Worm (Caenorhabditis elegans): Measurements from ENCODE around the gene pzf-1.

Gene pzf-1

DNA sequence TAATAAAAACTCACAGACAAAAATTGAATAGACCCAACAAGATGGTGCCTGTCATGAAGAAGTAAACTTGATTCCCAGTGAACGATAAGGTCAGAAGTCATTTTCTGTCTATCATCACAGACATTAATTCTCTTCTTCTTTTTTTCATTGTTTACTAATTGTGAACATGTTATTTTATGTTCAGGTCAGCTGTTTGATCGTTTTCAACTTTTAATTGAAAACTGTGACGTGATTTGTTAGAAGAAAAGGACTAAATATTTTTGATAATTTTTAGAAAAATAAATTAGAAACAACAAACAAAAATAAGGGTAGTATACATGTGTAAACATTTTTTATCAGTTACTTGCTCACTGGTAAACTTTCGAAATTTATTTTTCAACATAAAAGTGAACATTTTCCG lies 41.4 kb upstream of the pzf-1 start, which contains the start of gene F36G9.7:
Gene F36G9.7 (minus strand): TSS at position 101 of the 400 bp plus-strand sequence.
- no peak for TF ChIP-seq hlh-13 (GFP tag; optimal IDR thresholded peaks at IDR 0.05)
- no peak for TF ChIP-seq ceh-18 (tag; optimal IDR thresholded peaks at IDR 0.05)
- no peak for TF ChIP-seq C08G9.2 (tag; optimal IDR thresholded peaks at IDR 0.05)
- no peak for TF ChIP-seq ets-4 (tag; optimal IDR thresholded peaks at IDR 0.05)
- no peak for TF ChIP-seq Y22D7AL.16 (tag; optimal IDR thresholded peaks at IDR 0.05)
- TF ChIP-seq mec-3 (tag; optimal IDR thresholded peaks at IDR 0.05; ENCODE audit: borderline replicate concordance) = no peak
- TF ChIP-seq zip-5 (tag; optimal IDR thresholded peaks at IDR 0.05) = no peak
- no peak for TF ChIP-seq che-1 (tag; optimal IDR thresholded peaks at IDR 0.05)
- TF ChIP-seq ama-1 (optimal IDR thresholded peaks at IDR 0.05) = no peak
- TF ChIP-seq odd-2 (tag; optimal IDR thresholded peaks at IDR 0.05) = no peak
- TF ChIP-seq unc-86 (tag; optimal IDR thresholded peaks at IDR 0.05) = no peak
- TF ChIP-seq syd-9 (tag; optimal IDR thresholded peaks at IDR 0.05) = no peak
- TF ChIP-seq sox-4 (tag; optimal IDR thresholded peaks at IDR 0.05) = no peak
- no peak for TF ChIP-seq C38D4.7 (GFP tag; optimal IDR thresholded peaks at IDR 0.05)
- no peak for TF ChIP-seq pqm-1 (tag; optimal IDR thresholded peaks at IDR 0.05)

DNA sequence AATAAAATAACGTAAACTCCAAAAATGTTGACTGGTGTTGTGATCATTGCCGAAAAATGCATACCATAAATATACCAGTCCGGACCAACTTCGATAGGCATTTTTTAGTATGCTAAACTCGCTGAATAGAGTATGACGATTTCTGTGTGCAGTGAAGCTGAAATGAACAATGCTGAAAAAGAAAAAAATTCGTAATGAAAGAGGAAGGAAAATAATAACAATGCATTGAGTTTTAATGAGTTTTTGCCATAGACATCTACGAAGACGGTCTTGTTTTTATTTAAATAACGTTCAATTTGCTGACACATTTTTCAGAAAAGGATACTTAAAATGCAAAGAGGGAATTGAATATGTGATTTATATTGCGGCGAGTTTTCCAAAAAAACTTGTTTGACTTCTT lies 39.3 kb upstream of the pzf-1 start, which contains the start of gene sri-1:
Gene sri-1 (minus strand): TSS at position 101 of the 400 bp plus-strand sequence.
- TF ChIP-seq K09A11.1 (tag; optimal IDR thresholded peaks at IDR 0.05; ENCODE audit: insufficient read depth) (no peak), dve-1 (tag; optimal IDR thresholded peaks at IDR 0.05) (no peak), ceh-9 (tag; optimal IDR thresholded peaks at IDR 0.05) (no peak), zip-5 (tag; optimal IDR thresholded peaks at IDR 0.05) (no peak), sdc-2 (tag; optimal IDR thresholded peaks at IDR 0.05) (no peak), rnt-1 (tag; optimal IDR thresholded peaks at IDR 0.05) (no peak), sox-4 (tag; optimal IDR thresholded peaks at IDR 0.05) (no peak), lim-6 (tag; optimal IDR thresholded peaks at IDR 0.05) (no peak), hlh-6 (tag; optimal IDR thresholded peaks at IDR 0.05) (no peak), ceh-45 (GFP tag; IDR thresholded peaks at IDR 0.05) (no peak), eyg-1 (tag; optimal IDR thresholded peaks at IDR 0.05) (no peak), syd-9 (tag; optimal IDR thresholded peaks at IDR 0.05) (no peak), gmeb-2 (tag; optimal IDR thresholded peaks at IDR 0.05) (no peak), pax-1 (tag; optimal IDR thresholded peaks at IDR 0.05) (no peak), nfya-1 (tag; optimal IDR thresholded peaks at IDR 0.05) (no peak), C08G9.2 (tag; optimal IDR thresholded peaks at IDR 0.05) (no peak), ztf-16 (tag; optimal IDR thresholded peaks at IDR 0.05) (no peak), elt-4 (tag; optimal IDR thresholded peaks at IDR 0.05) (no peak), unc-3 (GFP tag; conservative IDR thresholded peaks at IDR 0.05) (no peak), unc-3 (tag; optimal IDR thresholded peaks at IDR 0.05) (no peak)

DNA sequence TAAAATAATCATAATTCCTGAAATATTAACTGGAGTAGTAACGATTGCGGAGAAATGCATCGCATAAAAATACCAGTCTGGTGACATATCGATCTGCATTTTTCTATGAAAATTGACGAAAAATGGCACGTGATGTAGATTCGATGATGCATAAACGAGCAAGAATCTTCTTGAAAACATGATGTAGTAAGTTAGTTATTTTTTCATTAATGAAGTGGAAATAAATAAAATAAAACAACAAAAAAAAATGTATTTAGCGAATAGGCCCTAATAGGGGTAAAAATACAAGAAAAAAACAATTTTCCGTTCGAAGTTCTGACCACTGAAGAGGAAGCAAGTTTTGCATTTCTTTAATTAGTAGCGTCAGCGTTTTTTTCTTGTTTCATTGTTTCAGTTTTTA lies 36.9 kb upstream of the pzf-1 start, which contains the start of gene sri-2:
Gene sri-2 (minus strand): TSS at position 101 of the 400 bp plus-strand sequence.
- TF ChIP-seq C38D4.7 (GFP tag; optimal IDR thresholded peaks at IDR 0.05) = no peak

DNA sequence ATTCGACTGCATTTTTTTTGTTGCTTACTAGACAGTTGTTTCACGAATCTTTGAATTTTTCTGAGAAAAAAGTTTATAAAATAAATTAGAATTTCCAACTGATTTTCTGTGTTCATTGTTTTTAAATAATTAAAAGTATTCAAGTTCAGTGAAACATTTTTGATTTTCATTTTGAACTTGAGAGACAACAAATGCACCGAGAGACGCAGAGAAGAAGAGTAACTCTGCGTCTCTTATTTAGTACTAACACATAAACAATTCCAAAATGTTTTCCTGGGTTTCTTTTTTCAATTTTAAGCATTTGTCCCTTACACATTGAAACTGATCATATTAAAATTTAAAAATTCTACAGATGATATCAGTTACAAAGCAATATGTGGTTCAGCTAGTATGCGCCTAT lies 31.2 kb upstream of the pzf-1 start:
- no peak for TF ChIP-seq unc-86 (tag; optimal IDR thresholded peaks at IDR 0.05)
- TF ChIP-seq zip-5 (tag; optimal IDR thresholded peaks at IDR 0.05) = no peak
- TF ChIP-seq hlh-15 (tag; optimal IDR thresholded peaks at IDR 0.05) = no peak
- no peak for TF ChIP-seq ceh-14 (tag; optimal IDR thresholded peaks at IDR 0.05)
- TF ChIP-seq rnt-1 (tag; optimal IDR thresholded peaks at IDR 0.05) = no peak
- TF ChIP-seq ets-4 (tag; optimal IDR thresholded peaks at IDR 0.05) = no peak
- TF ChIP-seq nhr-11 (tag; optimal IDR thresholded peaks at IDR 0.05) = no peak
- no peak for TF ChIP-seq tbx-2 (tag; optimal IDR thresholded peaks at IDR 0.05)
- TF ChIP-seq mec-3 (tag; optimal IDR thresholded peaks at IDR 0.05; ENCODE audit: borderline replicate concordance) = no peak
- TF ChIP-seq pqm-1 (tag; optimal IDR thresholded peaks at IDR 0.05) = no peak
- TF ChIP-seq lim-6 (tag; optimal IDR thresholded peaks at IDR 0.05) = no peak
- no peak for TF ChIP-seq pat-9 (tag; optimal IDR thresholded peaks at IDR 0.05)
- no peak for TF ChIP-seq che-1 (tag; optimal IDR thresholded peaks at IDR 0.05)

Measured in whole organism, late embryonic.